Fruit fly (Drosophila melanogaster) whole organism: Measurements from ENCODE around the gene CG43750.

Source experiments
- CG8478 ChIP-seq: fragments of >200 bp; optimal IDR thresholded peaks from 2 replicates; lab custom pipeline; 2018; ENCODE audit warnings: inconsistent platforms
- Dll ChIP-seq: fragments of >200 bp; optimal IDR thresholded peaks from 2 replicates; lab custom pipeline; 2017
- EcR ChIP-seq, 2 experiments: fragments of >200 bp; optimal IDR thresholded peaks; 2 replicates each; lab custom pipeline; 2017; ENCODE audit warnings: missing biosample characterization in 2 of 2, missing genetic modification characterization in 2 of 2, missing genetic modification reagents in 2 of 2
- pan ChIP-seq: fragments of >200 bp; optimal IDR thresholded peaks from 2 replicates; lab custom pipeline; 2017
- psq ChIP-seq: fragments of >200 bp; optimal IDR thresholded peaks from 2 replicates; lab custom pipeline; 2017
- usp ChIP-seq: fragments of >200 bp; optimal IDR thresholded peaks from 2 replicates; lab custom pipeline; 2017; ENCODE audit warnings: missing biosample characterization, missing genetic modification characterization, mixed read lengths

dm6 chr2L:2391321-2391720 lies 832 bp upstream of the CG43750 start, which contains the start of gene CG46448:
- TF ChIP-seq pan: no peak
- no peak for TF ChIP-seq psq
- no peak for TF ChIP-seq usp (GFP tag; lab: Kevin White, UChicago)
- TF ChIP-seq Dll (lab: Kevin White, UChicago): no peak
- TF ChIP-seq EcR (GFP tag; optimal IDR thresholded peaks at IDR 0.05; lab: Kevin White, UChicago): no peak
- TF ChIP-seq CG8478 (lab: Kevin White, UChicago): no peak
